Worm (Caenorhabditis elegans): ENCODE results near the gene oac-54.

DNA sequence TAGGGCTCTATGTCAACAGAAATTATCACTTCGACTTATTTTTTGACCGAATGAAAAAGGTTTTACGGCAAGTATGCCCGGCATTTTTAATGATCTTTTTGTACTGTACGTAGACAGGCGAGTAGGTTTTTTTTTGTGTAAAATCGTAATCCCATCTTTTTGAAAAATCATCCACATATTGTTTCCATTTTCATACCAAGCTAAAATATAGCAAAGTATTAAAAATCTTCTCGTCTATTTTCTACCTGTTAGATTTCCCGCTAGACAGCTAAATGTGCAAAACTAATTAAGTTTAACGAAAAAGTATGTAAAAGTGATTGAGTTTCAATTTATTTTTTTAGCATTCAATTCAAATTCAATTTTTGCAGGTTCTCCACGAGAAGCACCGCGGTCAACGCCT is 26.5 kb upstream of the oac-54 start, which contains the start of gene C16D2.1:
- TF ChIP-seq pros-1 (tag; optimal IDR thresholded peaks at IDR 0.05) (no peak), dve-1 (tag; optimal IDR thresholded peaks at IDR 0.05) (no peak), unc-3 (GFP tag; conservative IDR thresholded peaks at IDR 0.05) (no peak), unc-3 (tag; optimal IDR thresholded peaks at IDR 0.05) (no peak)

Data from whole organism, late embryonic.